Worm (Caenorhabditis elegans) whole organism, late embryonic: ENCODE measurements around the gene D1053.3.

ENCODE experiments used
- C38D4.7 ChIP-seq: fragments of 200-800 bp; sonication (Bioruptor generic); optimal IDR thresholded peaks from 2 replicates; lab custom pipeline; 2018; ENCODE audit warnings: mild to moderate bottlenecking, missing genetic modification characterization, moderate library complexity, missing compliant biosample characterization
- K02D7.2 ChIP-seq: sonication (generic microtip); optimal IDR thresholded peaks from 2 replicates; lab custom pipeline; 2017; ENCODE audit warnings: mild to moderate bottlenecking, missing genetic modification characterization, missing compliant biosample characterization
- K09A11.1 ChIP-seq: sonication (generic microtip); optimal IDR thresholded peaks from 2 replicates; lab custom pipeline; 2017; ENCODE audit warnings: antibody characterized with exemption, mild to moderate bottlenecking, missing genetic modification characterization, missing compliant biosample characterization; ENCODE audit not compliant: insufficient read depth
- T23F11.4 ChIP-seq: fragments of 200-800 bp; sonication (Bioruptor generic); optimal IDR thresholded peaks from 2 replicates; lab custom pipeline; 2018; ENCODE audit warnings: mild to moderate bottlenecking, missing genetic modification characterization, missing compliant biosample characterization
- ahr-1 ChIP-seq: sonication (generic microtip); optimal IDR thresholded peaks from 2 replicates; lab custom pipeline; 2016; ENCODE audit warnings: missing genetic modification characterization, missing compliant biosample characterization
- ama-1 ChIP-seq: fragments of 150-350 bp; optimal IDR thresholded peaks from 2 replicates; lab custom pipeline; 2014
- ceh-14 ChIP-seq: sonication (generic microtip); optimal IDR thresholded peaks from 2 replicates; lab custom pipeline; 2016; ENCODE audit warnings: missing genotype, missing genetic modification characterization, missing compliant biosample characterization
- ceh-19 ChIP-seq: fragments of 200-800 bp; sonication (Bioruptor generic); optimal IDR thresholded peaks from 2 replicates; lab custom pipeline; 2018; ENCODE audit warnings: mild to moderate bottlenecking, missing genetic modification characterization, missing compliant biosample characterization
- ceh-22 ChIP-seq: sonication (generic microtip); optimal IDR thresholded peaks from 2 replicates; lab custom pipeline; 2017; ENCODE audit warnings: missing biosample characterization, missing genetic modification characterization
- ceh-34 ChIP-seq: sonication (generic microtip); optimal IDR thresholded peaks from 2 replicates; lab custom pipeline; 2016; ENCODE audit warnings: mild to moderate bottlenecking, missing genetic modification characterization, missing compliant biosample characterization
- ceh-45 ChIP-seq: fragments of 200-800 bp; sonication (Bioruptor generic); IDR thresholded peaks from 2 replicates; pipeline ENCODE4 v1.3.6; 2022; ENCODE audit warnings: missing genetic modification reagents, missing genetic modification characterization, missing compliant biosample characterization
- ceh-6 ChIP-seq: fragments of 200-800 bp; sonication (Bioruptor generic); optimal IDR thresholded peaks from 2 replicates; lab custom pipeline; 2018; ENCODE audit warnings: mild to moderate bottlenecking, missing genetic modification characterization, missing compliant biosample characterization
- ceh-9 ChIP-seq: sonication (generic microtip); optimal IDR thresholded peaks from 2 replicates; lab custom pipeline; 2016; ENCODE audit warnings: mild to moderate bottlenecking, missing genetic modification characterization, inconsistent platforms, missing compliant biosample characterization
- dmd-4 ChIP-seq: sonication (generic microtip); optimal IDR thresholded peaks from 2 replicates; lab custom pipeline; 2016; ENCODE audit warnings: borderline replicate concordance, missing genetic modification characterization, missing compliant biosample characterization
- elt-2 ChIP-seq: sonication (generic microtip); optimal IDR thresholded peaks from 2 replicates; lab custom pipeline; 2016; ENCODE audit warnings: missing genetic modification reagents, missing genetic modification characterization, missing compliant biosample characterization
- elt-4 ChIP-seq: sonication (generic microtip); optimal IDR thresholded peaks from 2 replicates; lab custom pipeline; 2016; ENCODE audit warnings: missing genetic modification characterization, missing compliant biosample characterization
- ets-4 ChIP-seq: sonication (generic microtip); optimal IDR thresholded peaks from 2 replicates; lab custom pipeline; 2016; ENCODE audit warnings: missing genetic modification characterization, missing compliant biosample characterization
- fax-1 ChIP-seq: sonication (generic microtip); optimal IDR thresholded peaks from 2 replicates; lab custom pipeline; 2016; ENCODE audit warnings: missing genotype, missing genetic modification characterization, missing compliant biosample characterization
- fkh-10 ChIP-seq: fragments of 150-350 bp; optimal IDR thresholded peaks from 2 replicates; lab custom pipeline; 2014; ENCODE audit warnings: missing biosample characterization, missing genetic modification reagents, missing genetic modification characterization
- gmeb-2 ChIP-seq: sonication (generic microtip); optimal IDR thresholded peaks from 2 replicates; lab custom pipeline; 2016; ENCODE audit warnings: missing genetic modification characterization, inconsistent platforms, missing compliant biosample characterization
- hlh-6 ChIP-seq: sonication (generic microtip); optimal IDR thresholded peaks from 2 replicates; lab custom pipeline; 2016; ENCODE audit warnings: missing genotype, missing genetic modification characterization, missing compliant biosample characterization
- lin-11 ChIP-seq: fragments of 200-800 bp; sonication (Bioruptor generic); optimal IDR thresholded peaks from 2 replicates; lab custom pipeline; 2018; ENCODE audit warnings: mild to moderate bottlenecking, missing genetic modification characterization, missing compliant biosample characterization
- mec-3 ChIP-seq: sonication (generic microtip); optimal IDR thresholded peaks from 2 replicates; lab custom pipeline; 2016; ENCODE audit warnings: borderline replicate concordance, missing genetic modification characterization, missing compliant biosample characterization
- nfya-1 ChIP-seq: sonication (generic microtip); optimal IDR thresholded peaks from 2 replicates; lab custom pipeline; 2017; ENCODE audit warnings: missing genetic modification characterization, mild to moderate bottlenecking, missing compliant biosample characterization, antibody characterized with exemption, moderate library complexity
- nhr-232 ChIP-seq: sonication (generic microtip); optimal IDR thresholded peaks from 2 replicates; lab custom pipeline; 2016; ENCODE audit warnings: missing genetic modification characterization, missing compliant biosample characterization
- odd-2 ChIP-seq: sonication (generic microtip); optimal IDR thresholded peaks from 2 replicates; lab custom pipeline; 2017; ENCODE audit warnings: antibody characterized with exemption, mild to moderate bottlenecking, missing genetic modification characterization, missing compliant biosample characterization
- pag-3 ChIP-seq: sonication (generic microtip); optimal IDR thresholded peaks from 2 replicates; lab custom pipeline; 2016; ENCODE audit warnings: missing compliant biosample characterization, missing genetic modification characterization, borderline replicate concordance
- pha-2 ChIP-seq: sonication (generic microtip); optimal IDR thresholded peaks from 2 replicates; lab custom pipeline; 2017; ENCODE audit warnings: mild to moderate bottlenecking, missing genetic modification characterization, missing compliant biosample characterization
- pros-1 ChIP-seq: fragments of 150-350 bp; optimal IDR thresholded peaks from 2 replicates; lab custom pipeline; 2014; ENCODE audit warnings: missing biosample characterization, missing genetic modification reagents, missing genetic modification characterization
- ref-2 ChIP-seq: sonication (generic microtip); optimal IDR thresholded peaks from 2 replicates; lab custom pipeline; 2016; ENCODE audit warnings: missing genetic modification characterization, missing compliant biosample characterization
- sox-4 ChIP-seq: sonication (generic microtip); optimal IDR thresholded peaks from 2 replicates; lab custom pipeline; 2017; ENCODE audit warnings: mild to moderate bottlenecking, missing genetic modification characterization, inconsistent platforms, missing compliant biosample characterization
- unc-42 ChIP-seq: sonication (generic microtip); optimal IDR thresholded peaks from 2 replicates; lab custom pipeline; 2016; ENCODE audit warnings: missing genotype, missing genetic modification characterization, missing compliant biosample characterization
- unc-55 ChIP-seq: sonication (generic microtip); optimal IDR thresholded peaks from 2 replicates; lab custom pipeline; 2017; ENCODE audit warnings: missing biosample characterization, missing genetic modification reagents, missing genetic modification characterization
- unc-86 ChIP-seq: sonication (generic microtip); optimal IDR thresholded peaks from 2 replicates; lab custom pipeline; 2016; ENCODE audit warnings: missing genetic modification characterization, missing compliant biosample characterization

The D1053.3 gene

DNA sequence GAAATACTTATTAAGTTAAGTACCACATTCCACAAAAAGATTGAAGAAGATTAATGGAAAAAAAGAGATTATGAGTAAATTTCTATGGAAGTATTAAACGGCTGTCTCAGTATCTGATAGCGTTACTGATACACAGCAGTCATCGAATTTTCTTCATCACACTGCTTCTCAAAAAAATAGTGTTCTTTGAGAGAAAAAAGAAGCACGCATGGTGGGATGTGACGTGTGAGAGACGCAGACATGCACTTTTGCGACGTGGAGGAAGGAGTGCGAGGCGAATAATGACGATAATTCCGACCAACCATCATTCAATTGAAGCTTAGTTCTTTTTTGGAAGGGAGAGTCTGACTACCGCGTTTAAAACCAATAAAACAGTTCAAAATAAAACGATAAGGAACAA, 26.7 kb downstream of the D1053.3 start, which contains the start of gene C44C10.11:
Gene C44C10.11, minus strand, starts transcription at position 115 of the 400 bp plus-strand sequence.
- TF ChIP-seq K02D7.2 (tag; lab: Kevin White, UChicago) (no peak), gmeb-2 (tag; lab: Kevin White, UChicago) (no peak), unc-42 (tag; lab: Kevin White, UChicago) (peak; percentile 11), ceh-34 (tag; lab: Kevin White, UChicago) (no peak), C38D4.7 (GFP tag; lab: Kevin White, UChicago) (no peak), T23F11.4 (no peak), ceh-14 (no peak)

DNA sequence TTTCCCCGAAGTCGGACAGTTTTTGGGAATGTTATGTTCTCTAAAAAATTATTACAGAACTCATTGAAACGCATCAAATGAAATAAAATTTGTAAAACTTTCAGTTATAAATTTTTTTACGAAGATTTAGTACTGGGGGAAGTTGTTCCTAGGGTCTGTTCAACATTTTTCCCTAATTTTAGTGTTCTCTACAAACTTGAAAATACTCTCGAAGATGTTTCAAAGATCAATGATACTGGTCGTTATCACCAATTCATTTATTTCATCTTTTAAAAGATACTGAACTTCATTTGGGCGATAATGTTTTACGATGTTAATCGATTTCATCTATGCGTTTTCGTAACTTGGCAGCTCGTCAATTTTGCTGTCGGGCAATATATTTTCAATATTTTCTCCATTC, 34.7 kb downstream of the D1053.3 start, which contains the start of gene C44C10.3:
Gene C44C10.3, plus strand, starts transcription at position 301 of the 400 bp plus-strand sequence.
- TF ChIP-seq K09A11.1 (tag; lab: Kevin White, UChicago) (no peak), hlh-6 (tag; lab: Kevin White, UChicago) (no peak), odd-2 (tag; lab: Kevin White, UChicago) (no peak), ceh-22 (tag; lab: Kevin White, UChicago) (no peak), nfya-1 (no peak), ceh-6 (GFP tag; lab: Kevin White, UChicago) (no peak), nhr-232 (tag; lab: Kevin White, UChicago) (no peak), pros-1 (tag; lab: Kevin White, UChicago) (no peak), ceh-19 (GFP tag; lab: Kevin White, UChicago) (no peak), fax-1 (no peak), ceh-9 (tag; lab: Kevin White, UChicago) (no peak), gmeb-2 (tag; lab: Kevin White, UChicago) (no peak), fkh-10 (GFP tag; lab: Kevin White, UChicago) (no peak), elt-4 (tag; lab: Kevin White, UChicago) (no peak), ref-2 (tag; lab: Kevin White, UChicago) (no peak), lin-11 (tag; lab: Kevin White, UChicago) (no peak), T23F11.4 (no peak), elt-2 (tag; lab: Kevin White, UChicago) (no peak), unc-55 (GFP tag; lab: Kevin White, UChicago) (no peak), ahr-1 (tag; lab: Kevin White, UChicago) (no peak)

DNA sequence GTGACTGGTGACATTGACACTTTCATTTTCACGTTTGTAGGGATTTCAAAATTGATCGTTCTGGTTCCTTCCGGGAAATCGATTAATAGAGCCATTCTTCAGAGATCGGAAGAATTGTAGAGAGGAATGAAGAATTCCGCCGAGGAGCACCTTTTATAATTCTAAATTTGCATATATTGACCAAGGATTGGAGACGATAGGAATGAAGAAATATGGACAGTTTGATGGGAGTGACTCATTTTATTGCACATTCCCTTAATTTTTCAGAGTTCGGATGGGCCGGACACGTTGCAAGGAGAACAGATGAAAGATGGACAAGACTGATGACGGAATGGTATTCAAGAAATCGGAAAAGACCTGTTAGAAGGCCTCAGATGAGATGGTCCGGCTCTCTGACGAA, 36.7 kb downstream of the D1053.3 start, which contains the start of gene C44C10.15:
Gene C44C10.15, minus strand, starts transcription at position 101 of the 400 bp plus-strand sequence.
- TF ChIP-seq K09A11.1 (tag; lab: Kevin White, UChicago) (no peak), ama-1 (lab: Kevin White, UChicago) (no peak), unc-86 (no peak)

DNA sequence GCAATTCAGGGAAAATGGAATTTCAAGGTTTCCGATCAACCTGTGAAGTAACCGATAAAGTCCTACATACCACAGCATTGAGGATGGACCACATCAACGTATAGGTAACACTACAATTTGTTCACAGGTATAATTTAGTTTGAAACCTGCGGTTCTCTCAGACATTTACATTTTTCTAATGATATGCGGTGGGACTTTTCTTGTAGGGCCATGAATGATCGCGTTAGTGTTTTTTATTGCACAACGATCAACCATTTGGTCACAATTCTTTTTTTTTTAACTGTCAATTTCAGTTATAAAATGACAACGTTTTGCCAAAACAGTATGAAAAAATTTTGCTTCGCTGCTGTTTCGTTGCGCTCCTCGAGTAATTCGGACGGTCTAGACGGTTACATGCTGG, 40.3 kb downstream of the D1053.3 start, which contains the start of gene C44C10.12:
Gene C44C10.12, plus strand, starts transcription at position 301 of the 400 bp plus-strand sequence.
- TF ChIP-seq ets-4 (tag; lab: Kevin White, UChicago) (no peak), K09A11.1 (tag; lab: Kevin White, UChicago) (no peak), sox-4 (no peak), fax-1 (no peak), T23F11.4 (no peak), dmd-4 (tag; lab: Kevin White, UChicago) (no peak), mec-3 (tag; lab: Kevin White, UChicago) (no peak), ceh-45 (GFP tag; lab: Robert Waterston, UW) (no peak), pros-1 (tag; lab: Kevin White, UChicago) (no peak), ceh-34 (tag; lab: Kevin White, UChicago) (no peak), lin-11 (tag; lab: Kevin White, UChicago) (no peak), nfya-1 (no peak), pag-3 (tag; lab: Kevin White, UChicago) (no peak), pha-2 (tag; lab: Kevin White, UChicago) (no peak)
